Worm (Caenorhabditis elegans) whole organism, L4 larva: ENCODE results near the gene cab-1.

Experiments
- F26F4.8 ChIP-seq: fragments of 200-800 bp; sonication (Bioruptor generic); conservative IDR thresholded peaks from 2 replicates; pipeline ENCODE4 v1.3.6; 2022; ENCODE audit warnings: missing genetic modification characterization, missing compliant biosample characterization
- F37D6.2 ChIP-seq: sonication (generic microtip); optimal IDR thresholded peaks from 2 replicates; lab custom pipeline; 2016; ENCODE audit warnings: mild to moderate bottlenecking, missing genetic modification characterization, missing compliant biosample characterization
- R02D3.7 ChIP-seq: fragments of 150-350 bp; sonication (generic microtip); optimal IDR thresholded peaks from 3 replicates; lab custom pipeline; 2014; ENCODE audit warnings: missing biosample characterization, missing genetic modification characterization
- T20F7.1 ChIP-seq: fragments of 200-800 bp; sonication (Bioruptor generic); optimal IDR thresholded peaks from 2 replicates; lab custom pipeline; 2018; ENCODE audit warnings: mild to moderate bottlenecking, missing genetic modification characterization, missing compliant biosample characterization
- Y75B8A.6 ChIP-seq: fragments of 200-800 bp; sonication (Bioruptor generic); IDR thresholded peaks from 2 replicates; pipeline ENCODE4 v1.3.6; 2022; ENCODE audit warnings: missing genetic modification reagents, missing genetic modification characterization, missing compliant biosample characterization
- ZK546.5 ChIP-seq, 2 experiments: sonication (generic microtip); optimal IDR thresholded peaks; 2 replicates each; lab custom pipeline; 2017; ENCODE audit warnings: missing biosample characterization in 2 of 2, missing genetic modification characterization in 2 of 2
- aha-1 ChIP-seq: fragments of 150-350 bp; peaks from one replicate; lab custom pipeline; 2014; ENCODE audit warnings: missing biosample characterization, missing genetic modification characterization
- aly-2 ChIP-seq: sonication (generic microtip); optimal IDR thresholded peaks from 2 replicates; lab custom pipeline; 2018; ENCODE audit warnings: missing biosample characterization, missing genetic modification characterization
- arid-1 ChIP-seq: fragments of 200-800 bp; sonication (Bioruptor generic); conservative IDR thresholded peaks from 2 replicates; pipeline ENCODE4 v1.3.6; 2022; ENCODE audit warnings: missing genetic modification reagents, missing genetic modification characterization, missing compliant biosample characterization
- ceh-62 ChIP-seq: sonication (generic microtip); optimal IDR thresholded peaks from 2 replicates; lab custom pipeline; 2017; ENCODE audit warnings: missing biosample characterization, missing genetic modification characterization
- ces-1 ChIP-seq: fragments of 150-350 bp; sonication (generic microtip); optimal IDR thresholded peaks from 4 replicates; lab custom pipeline; 2014; ENCODE audit warnings: missing biosample characterization, missing genetic modification reagents, missing genetic modification characterization
- ctbp-1 ChIP-seq: fragments of 200-800 bp; sonication (Bioruptor generic); IDR thresholded peaks from 2 replicates; pipeline ENCODE4 v1.3.6; 2022; ENCODE audit warnings: missing genetic modification reagents, missing genetic modification characterization, missing compliant biosample characterization
- daf-12 ChIP-seq: fragments of 150-350 bp; optimal IDR thresholded peaks from 2 replicates; lab custom pipeline; 2014; ENCODE audit warnings: missing biosample characterization, missing genetic modification reagents, missing genetic modification characterization
- dmd-9 ChIP-seq: fragments of 200-800 bp; sonication (Bioruptor generic); IDR thresholded peaks from 2 replicates; pipeline ENCODE4 v1.3.6; 2022; ENCODE audit warnings: missing genetic modification reagents, missing genetic modification characterization, missing compliant biosample characterization
- dpl-1 ChIP-seq: fragments of 150-350 bp; optimal IDR thresholded peaks from 2 replicates; lab custom pipeline; 2014; ENCODE audit warnings: missing biosample characterization, missing genetic modification reagents, missing genetic modification characterization
- dve-1 ChIP-seq: sonication (generic microtip); optimal IDR thresholded peaks from 2 replicates; lab custom pipeline; 2017; ENCODE audit warnings: antibody characterized with exemption, mild to moderate bottlenecking, missing genetic modification characterization, missing compliant biosample characterization; ENCODE audit not compliant: insufficient read depth
- egl-27 ChIP-seq: sonication (generic microtip); optimal IDR thresholded peaks from 3 replicates; lab custom pipeline; 2017; ENCODE audit warnings: missing biosample characterization, missing genetic modification reagents, missing genetic modification characterization
- gei-8 ChIP-seq: fragments of 200-800 bp; sonication (Bioruptor generic); optimal IDR thresholded peaks from 2 replicates; lab custom pipeline; 2018; ENCODE audit warnings: mild to moderate bottlenecking, missing genetic modification characterization, missing compliant biosample characterization
- hif-1 ChIP-seq, 2 experiments: sonication (generic microtip); optimal IDR thresholded peaks; 2 replicates each; lab custom pipeline; 2016 to 2017; ENCODE audit warnings: missing compliant biosample characterization in 2 of 2, missing genetic modification characterization in 2 of 2, missing genetic modification reagents in 2 of 2, missing genotype in 2 of 2, mild to moderate bottlenecking in 1 of 2
- hlh-11 ChIP-seq: fragments of 200-800 bp; sonication (Bioruptor generic); optimal IDR thresholded peaks from 2 replicates; lab custom pipeline; 2018; ENCODE audit warnings: mild to moderate bottlenecking, missing genetic modification characterization, missing compliant biosample characterization
- hlh-30 ChIP-seq: sonication (generic microtip); optimal IDR thresholded peaks from 2 replicates; lab custom pipeline; 2017; ENCODE audit warnings: antibody characterized with exemption, mild to moderate bottlenecking, missing genetic modification characterization, missing compliant biosample characterization; ENCODE audit not compliant: insufficient read depth
- hmg-1.1 ChIP-seq: fragments of 200-800 bp; sonication (Bioruptor generic); IDR thresholded peaks from 2 replicates; pipeline ENCODE4 v1.3.6; 2022; ENCODE audit warnings: missing genetic modification reagents, missing genetic modification characterization, missing compliant biosample characterization
- jun-1 ChIP-seq: fragments of 150-350 bp; optimal IDR thresholded peaks from 2 replicates; lab custom pipeline; 2014; ENCODE audit warnings: missing biosample characterization, missing genetic modification reagents, missing genetic modification characterization
- lin-13 ChIP-seq: fragments of 150-350 bp; optimal IDR thresholded peaks from 2 replicates; lab custom pipeline; 2014; ENCODE audit warnings: missing biosample characterization, missing genetic modification reagents, missing genetic modification characterization
- lin-38 ChIP-seq: fragments of 200-800 bp; sonication (Bioruptor generic); IDR thresholded peaks from 2 replicates; pipeline ENCODE4 v1.3.6; 2022; ENCODE audit warnings: missing genetic modification reagents, missing genetic modification characterization, missing compliant biosample characterization
- lsy-2 ChIP-seq, 2 experiments: fragments of 150-350 bp in 1 of 2; sonication (generic microtip) in 1 of 2; optimal IDR thresholded peaks; 2 replicates each; lab custom pipeline; 2014 to 2017; ENCODE audit warnings: missing biosample characterization in 2 of 2, missing genetic modification characterization in 2 of 2
- madf-5 ChIP-seq, 2 experiments: fragments of 200-800 bp; sonication (Bioruptor generic); IDR thresholded peaks; 2 replicates each; pipeline ENCODE4 v1.3.6; 2022; ENCODE audit warnings: missing compliant biosample characterization in 2 of 2, missing genetic modification characterization in 2 of 2
- madf-9 ChIP-seq: fragments of 200-800 bp; sonication (Bioruptor generic); conservative IDR thresholded peaks from 2 replicates; pipeline ENCODE4 v1.3.6; 2022; ENCODE audit warnings: missing genetic modification reagents, missing genetic modification characterization, missing compliant biosample characterization
- mdl-1 ChIP-seq, 2 experiments: fragments of 150-350 bp in 1 of 2; sonication (generic microtip) in 1 of 2; optimal IDR thresholded peaks; 2 replicates each; lab custom pipeline; 2014 to 2017; ENCODE audit warnings: missing biosample characterization in 2 of 2, missing genetic modification characterization in 2 of 2
- mdt-29 ChIP-seq: fragments of 200-800 bp; sonication (Bioruptor generic); IDR thresholded peaks from 2 replicates; pipeline ENCODE4 v1.3.6; 2022; ENCODE audit warnings: missing genetic modification reagents, missing genetic modification characterization, missing compliant biosample characterization
- mes-2 ChIP-seq: sonication (generic microtip); optimal IDR thresholded peaks from 2 replicates; lab custom pipeline; 2016; ENCODE audit warnings: missing genotype, mild to moderate bottlenecking, missing genetic modification characterization, missing compliant biosample characterization; ENCODE audit not compliant: poor library complexity, severe bottlenecking
- mxl-2 ChIP-seq: fragments of 200-800 bp; sonication (Bioruptor generic); conservative IDR thresholded peaks from 2 replicates; pipeline ENCODE4 v1.3.6; 2022; ENCODE audit warnings: missing genetic modification reagents, missing genetic modification characterization, missing compliant biosample characterization
- mxl-3 ChIP-seq: fragments of 200-800 bp; sonication (Bioruptor generic); optimal IDR thresholded peaks from 2 replicates; lab custom pipeline; 2018; ENCODE audit warnings: mild to moderate bottlenecking, missing genetic modification characterization, missing compliant biosample characterization
- nhr-111 ChIP-seq: fragments of 200-800 bp; sonication (Bioruptor generic); optimal IDR thresholded peaks from 2 replicates; lab custom pipeline; 2018; ENCODE audit warnings: mild to moderate bottlenecking, missing genetic modification characterization, missing compliant biosample characterization
- nhr-28 ChIP-seq: fragments of 150-350 bp; optimal IDR thresholded peaks from 2 replicates; lab custom pipeline; 2014; ENCODE audit warnings: missing biosample characterization, missing genetic modification characterization
- nhr-48 ChIP-seq: sonication (generic microtip); optimal IDR thresholded peaks from 2 replicates; lab custom pipeline; 2016; ENCODE audit warnings: mild to moderate bottlenecking, missing genetic modification characterization, missing compliant biosample characterization
- nhr-6 ChIP-seq: fragments of 150-350 bp; optimal IDR thresholded peaks from 2 replicates; lab custom pipeline; 2014; ENCODE audit warnings: missing biosample characterization, missing genetic modification characterization
- rbr-2 ChIP-seq: sonication (generic microtip); optimal IDR thresholded peaks from 2 replicates; lab custom pipeline; 2016; ENCODE audit warnings: missing genotype, missing genetic modification characterization, missing compliant biosample characterization
- saeg-2 ChIP-seq: fragments of 200-800 bp; sonication (Bioruptor generic); IDR thresholded peaks from 2 replicates; pipeline ENCODE4 v1.3.6; 2022; ENCODE audit warnings: missing genetic modification reagents, missing genetic modification characterization, missing compliant biosample characterization
- sdz-12 ChIP-seq: fragments of 200-800 bp; sonication (Bioruptor generic); optimal IDR thresholded peaks from 2 replicates; lab custom pipeline; 2018; ENCODE audit warnings: mild to moderate bottlenecking, missing genetic modification characterization, missing compliant biosample characterization
- set-16 ChIP-seq: fragments of 200-800 bp; sonication (Bioruptor generic); IDR thresholded peaks from 2 replicates; pipeline ENCODE4 v1.3.6; 2022; ENCODE audit warnings: missing genetic modification reagents, missing genetic modification characterization, missing compliant biosample characterization
- snpc-1.2 ChIP-seq: fragments of 200-800 bp; sonication (Bioruptor generic); IDR thresholded peaks from 2 replicates; pipeline ENCODE4 v1.3.6; 2022; ENCODE audit warnings: missing genetic modification reagents, missing genetic modification characterization, missing compliant biosample characterization
- spr-3 ChIP-seq: fragments of 200-800 bp; sonication (Bioruptor generic); optimal IDR thresholded peaks from 2 replicates; lab custom pipeline; 2018; ENCODE audit warnings: mild to moderate bottlenecking, missing genetic modification characterization, missing compliant biosample characterization
- tag-97 ChIP-seq: fragments of 200-800 bp; sonication (Bioruptor generic); IDR thresholded peaks from 2 replicates; pipeline ENCODE4 v1.3.6; 2022; ENCODE audit warnings: missing genetic modification characterization, missing compliant biosample characterization
- unc-39 ChIP-seq: sonication (generic microtip); optimal IDR thresholded peaks from 2 replicates; lab custom pipeline; 2017; ENCODE audit warnings: missing biosample characterization, missing genetic modification characterization
- unc-62 ChIP-seq, 3 experiments: fragments of 150-350 bp in 1 of 3; sonication (generic microtip); optimal IDR thresholded peaks in 2 of 3; peaks in 1 of 3; 1 replicate in 1 of 3; 2 replicates in 2 of 3; lab custom pipeline; 2014 to 2017; ENCODE audit warnings: missing biosample characterization in 3 of 3, missing genetic modification characterization in 3 of 3, missing genetic modification reagents in 3 of 3, missing genotype in 1 of 3
- vab-7 ChIP-seq: fragments of 200-800 bp; sonication (Bioruptor generic); IDR thresholded peaks from 2 replicates; pipeline ENCODE4 v1.3.6; 2022; ENCODE audit warnings: missing genetic modification reagents, missing genetic modification characterization, missing compliant biosample characterization
- zfp-3 ChIP-seq: fragments of 200-800 bp; sonication (Bioruptor generic); conservative IDR thresholded peaks from 2 replicates; pipeline ENCODE4 v1.3.6; 2022; ENCODE audit warnings: missing genetic modification reagents, missing genetic modification characterization, missing compliant biosample characterization
- zip-2 ChIP-seq: fragments of 150-350 bp; optimal IDR thresholded peaks from 2 replicates; lab custom pipeline; 2014; ENCODE audit warnings: missing biosample characterization, missing genetic modification characterization
- ztf-11 ChIP-seq: fragments of 150-350 bp; optimal IDR thresholded peaks from 2 replicates; lab custom pipeline; 2014; ENCODE audit warnings: missing biosample characterization, missing genetic modification characterization
- ztf-7 ChIP-seq: fragments of 150-350 bp; optimal IDR thresholded peaks from 2 replicates; lab custom pipeline; 2014; ENCODE audit warnings: missing biosample characterization, missing genetic modification characterization

cab-1 gene

ce11 chrX:12198298-12198697, 14.4 kb downstream of the cab-1 start:
- TF ChIP-seq ztf-11 (tag; lab: Kevin White, UChicago) (no peak), zfp-3 (no peak), unc-62 (GFP tag; optimal IDR thresholded peaks at IDR 0.05 in 1 of 2; lab: Kevin White, UChicago) (peak in 1 of 2 experiments; percentile 58), unc-62 (tag; optimal IDR thresholded peaks at IDR 0.05; lab: Kevin White, UChicago) (no peak), madf-5 (GFP tag; IDR thresholded peaks at IDR 0.05; lab: Robert Waterston, UW) (no peak), aha-1 (peak; percentile 62), jun-1 (no peak), saeg-2 (GFP tag; lab: Robert Waterston, UW) (no peak), mdt-29 (no peak), mdl-1 (tag; optimal IDR thresholded peaks at IDR 0.05; lab: Kevin White, UChicago) (peak in 1 of 2 experiments; percentile 5), ZK546.5 (tag; optimal IDR thresholded peaks at IDR 0.05; lab: Kevin White, UChicago) (no peak), mes-2 (tag; lab: Kevin White, UChicago) (no peak), dmd-9 (GFP tag; lab: Robert Waterston, UW) (no peak), nhr-48 (tag; lab: Kevin White, UChicago) (no peak), ceh-62 (tag; lab: Kevin White, UChicago) (no peak), hif-1 (tag; optimal IDR thresholded peaks at IDR 0.05; lab: Kevin White, UChicago) (peak in 1 of 2 experiments; percentile 83), nhr-6 (tag; lab: Kevin White, UChicago) (no peak), dpl-1 (GFP tag; lab: Kevin White, UChicago) (no peak), nhr-28 (tag; lab: Kevin White, UChicago) (no peak), ces-1 (GFP tag; lab: Kevin White, UChicago) (no peak), aly-2 (tag; lab: Kevin White, UChicago) (no peak), hmg-1.1 (GFP tag; lab: Robert Waterston, UW) (no peak), nhr-111 (GFP tag; lab: Kevin White, UChicago) (no peak), madf-9 (GFP tag; lab: Robert Waterston, UW) (no peak), T20F7.1 (GFP tag; lab: Kevin White, UChicago) (no peak), spr-3 (no peak), lin-13 (GFP tag; lab: Kevin White, UChicago) (no peak), mxl-3 (GFP tag; lab: Kevin White, UChicago) (no peak), snpc-1.2 (GFP tag; lab: Robert Waterston, UW) (no peak), ztf-7 (tag; lab: Kevin White, UChicago) (no peak), R02D3.7 (tag; lab: Kevin White, UChicago) (no peak), Y75B8A.6 (GFP tag; lab: Robert Waterston, UW) (no peak), rbr-2 (no peak), gei-8 (no peak), egl-27 (no peak), F26F4.8 (GFP tag; lab: Robert Waterston, UW) (no peak), hlh-11 (no peak), lin-38 (GFP tag; lab: Robert Waterston, UW) (no peak), ctbp-1 (GFP tag; lab: Robert Waterston, UW) (0 out of 2 replicates have a peak, but pooled peaks have one; percentile 26), sdz-12 (GFP tag; lab: Kevin White, UChicago) (no peak), hlh-30 (tag; lab: Kevin White, UChicago) (no peak), unc-39 (no peak), F37D6.2 (tag; lab: Kevin White, UChicago) (no peak), vab-7 (GFP tag; lab: Robert Waterston, UW) (no peak), mxl-2 (GFP tag; lab: Robert Waterston, UW) (no peak), dve-1 (tag; lab: Kevin White, UChicago) (no peak), set-16 (no peak), daf-12 (tag; lab: Kevin White, UChicago) (no peak), lsy-2 (tag; optimal IDR thresholded peaks at IDR 0.05; lab: Kevin White, UChicago) (peak in 1 of 2 experiments; percentile 33), arid-1 (no peak), tag-97 (GFP tag; lab: Robert Waterston, UW) (no peak), zip-2 (no peak)
